Worm (Caenorhabditis elegans) whole organism, L1 larva: ENCODE data around the gene T05A7.1.

Experiments used
- C04F5.9 ChIP-seq: sonication (generic microtip); optimal IDR thresholded peaks from 2 replicates; lab custom pipeline; 2016; ENCODE audit warnings: missing genetic modification characterization, missing compliant biosample characterization
- F16B12.6 ChIP-seq: fragments of 150-350 bp; optimal IDR thresholded peaks from 2 replicates; lab custom pipeline; 2014; ENCODE audit warnings: missing biosample characterization, missing genetic modification characterization
- Y116A8C.19 ChIP-seq: sonication (generic microtip); optimal IDR thresholded peaks from 2 replicates; lab custom pipeline; 2016; ENCODE audit warnings: missing compliant biosample characterization, missing genetic modification characterization, borderline replicate concordance
- aha-1 ChIP-seq: fragments of 150-350 bp; optimal IDR thresholded peaks from 2 replicates; lab custom pipeline; 2014; ENCODE audit warnings: missing biosample characterization, missing genetic modification characterization
- alr-1 ChIP-seq: fragments of 200-800 bp; sonication (Bioruptor generic); optimal IDR thresholded peaks from 2 replicates; lab custom pipeline; 2018; ENCODE audit warnings: borderline replicate concordance, mild to moderate bottlenecking, missing genetic modification characterization, missing compliant biosample characterization
- ama-1 ChIP-seq: fragments of 150-350 bp; optimal IDR thresholded peaks from 2 replicates; lab custom pipeline; 2014
- blmp-1 ChIP-seq: fragments of 150-350 bp; optimal IDR thresholded peaks from 2 replicates; lab custom pipeline; 2014; ENCODE audit warnings: missing biosample characterization, missing genetic modification characterization
- ceh-63 ChIP-seq: fragments of 200-800 bp; sonication (Bioruptor generic); optimal IDR thresholded peaks from 2 replicates; lab custom pipeline; 2018; ENCODE audit warnings: mild to moderate bottlenecking, missing genetic modification characterization, missing compliant biosample characterization
- ceh-82 ChIP-seq, 3 experiments: fragments of 150-350 bp in 1 of 3; sonication (generic microtip) in 2 of 3; optimal IDR thresholded peaks; 2 replicates each; lab custom pipeline; 2014 to 2017; ENCODE audit warnings: missing biosample characterization in 3 of 3, missing genetic modification characterization in 3 of 3
- ceh-90 ChIP-seq: sonication (generic microtip); optimal IDR thresholded peaks from 2 replicates; lab custom pipeline; 2016; ENCODE audit warnings: missing genetic modification characterization, missing compliant biosample characterization
- dsc-1 ChIP-seq: sonication (generic microtip); optimal IDR thresholded peaks from 2 replicates; lab custom pipeline; 2016; ENCODE audit warnings: mild to moderate bottlenecking, missing genetic modification characterization, missing compliant biosample characterization
- efl-1 ChIP-seq, 4 experiments: fragments of 150-350 bp; optimal IDR thresholded peaks in 3 of 4; peaks in 1 of 4; 1 replicate in 1 of 4; 2 replicates in 3 of 4; lab custom pipeline; 2014; ENCODE audit warnings: missing biosample characterization in 2 of 4, missing genetic modification characterization in 2 of 4, missing genetic modification reagents in 2 of 4
- egl-27 ChIP-seq, 2 experiments: fragments of 150-350 bp in 1 of 2; sonication (generic microtip); optimal IDR thresholded peaks; 3 replicates each; lab custom pipeline; 2017 to 2018; ENCODE audit warnings: missing biosample characterization in 2 of 2, missing genetic modification characterization in 2 of 2, missing genetic modification reagents in 2 of 2
- elt-2 ChIP-seq: sonication (generic microtip); optimal IDR thresholded peaks from 2 replicates; lab custom pipeline; 2016; ENCODE audit warnings: missing genetic modification characterization, mild to moderate bottlenecking, inconsistent platforms, missing compliant biosample characterization, missing genetic modification reagents
- ets-5 ChIP-seq: fragments of 200-800 bp; sonication (Bioruptor generic); IDR thresholded peaks from 2 replicates; pipeline ENCODE4 v1.3.6; 2022; ENCODE audit warnings: missing genetic modification characterization, missing compliant biosample characterization
- fkh-10 ChIP-seq: sonication (generic microtip); optimal IDR thresholded peaks from 2 replicates; lab custom pipeline; 2017; ENCODE audit warnings: missing biosample characterization, missing genetic modification reagents, missing genetic modification characterization
- grh-1 ChIP-seq: fragments of 200-800 bp; sonication (Bioruptor generic); IDR thresholded peaks from 2 replicates; pipeline ENCODE4 v1.3.6; 2022; ENCODE audit warnings: missing genetic modification reagents, missing genetic modification characterization, missing compliant biosample characterization
- irx-1 ChIP-seq: sonication (generic microtip); optimal IDR thresholded peaks from 2 replicates; lab custom pipeline; 2016; ENCODE audit warnings: missing genetic modification characterization, missing compliant biosample characterization
- lin-13 ChIP-seq: fragments of 150-350 bp; optimal IDR thresholded peaks from 2 replicates; lab custom pipeline; 2014; ENCODE audit warnings: missing biosample characterization, missing genetic modification reagents, missing genetic modification characterization
- lir-3 ChIP-seq: sonication (generic microtip); optimal IDR thresholded peaks from 2 replicates; lab custom pipeline; 2016; ENCODE audit warnings: mild to moderate bottlenecking, missing genetic modification characterization, moderate library complexity, missing compliant biosample characterization; ENCODE audit not compliant: poor library complexity
- mdl-1 ChIP-seq, 2 experiments: fragments of 150-350 bp; optimal IDR thresholded peaks; 2 replicates each; lab custom pipeline; 2014 to 2017; ENCODE audit warnings: missing biosample characterization in 2 of 2, missing genetic modification characterization in 2 of 2, inconsistent platforms in 1 of 2
- nhr-11 ChIP-seq: fragments of 150-350 bp; optimal IDR thresholded peaks from 2 replicates; lab custom pipeline; 2014; ENCODE audit warnings: missing biosample characterization, missing genetic modification characterization
- nhr-12 ChIP-seq: sonication (generic microtip); optimal IDR thresholded peaks from 2 replicates; lab custom pipeline; 2017; ENCODE audit warnings: missing biosample characterization, missing genetic modification characterization
- nhr-20 ChIP-seq: sonication (generic microtip); optimal IDR thresholded peaks from 2 replicates; lab custom pipeline; 2016; ENCODE audit warnings: mild to moderate bottlenecking, missing genetic modification characterization, missing compliant biosample characterization
- nhr-237 ChIP-seq: fragments of 150-350 bp; optimal IDR thresholded peaks from 2 replicates; lab custom pipeline; 2014; ENCODE audit warnings: missing biosample characterization, missing genetic modification characterization
- nhr-77 ChIP-seq: fragments of 150-350 bp; optimal IDR thresholded peaks from 2 replicates; lab custom pipeline; 2014; ENCODE audit warnings: missing biosample characterization, missing genetic modification characterization
- nhr-85 ChIP-seq: sonication (generic microtip); peaks from one replicate; lab custom pipeline; 2016; ENCODE audit warnings: missing genetic modification characterization, inconsistent platforms, missing compliant biosample characterization
- pax-3 ChIP-seq: fragments of 200-800 bp; sonication (Bioruptor generic); optimal IDR thresholded peaks from 2 replicates; lab custom pipeline; 2018; ENCODE audit warnings: mild to moderate bottlenecking, missing genetic modification characterization, moderate library complexity, missing compliant biosample characterization
- pqm-1 ChIP-seq: sonication (generic microtip); optimal IDR thresholded peaks from 3 replicates; lab custom pipeline; 2017; ENCODE audit warnings: missing biosample characterization, missing genetic modification characterization
- skn-1 ChIP-seq: fragments of 150-350 bp; optimal IDR thresholded peaks from 2 replicates; lab custom pipeline; 2014; ENCODE audit warnings: missing biosample characterization, missing genetic modification characterization
- snpc-4 ChIP-seq: fragments of 150-350 bp; optimal IDR thresholded peaks from 2 replicates; lab custom pipeline; 2014; ENCODE audit warnings: missing biosample characterization, missing genetic modification characterization
- snu-23 ChIP-seq: sonication (generic microtip); optimal IDR thresholded peaks from 2 replicates; lab custom pipeline; 2016; ENCODE audit warnings: missing genetic modification characterization, missing compliant biosample characterization
- sox-4 ChIP-seq: sonication (generic microtip); optimal IDR thresholded peaks from 2 replicates; lab custom pipeline; 2016; ENCODE audit warnings: missing genetic modification characterization, missing compliant biosample characterization
- sup-37 ChIP-seq: fragments of 200-800 bp; sonication (Bioruptor generic); optimal IDR thresholded peaks from 2 replicates; lab custom pipeline; 2018; ENCODE audit warnings: mild to moderate bottlenecking, missing genetic modification characterization, missing compliant biosample characterization
- swsn-7 ChIP-seq: sonication (generic microtip); optimal IDR thresholded peaks from 2 replicates; lab custom pipeline; 2016; ENCODE audit warnings: missing genetic modification characterization, missing compliant biosample characterization
- tlp-1 ChIP-seq: fragments of 150-350 bp; optimal IDR thresholded peaks from 2 replicates; lab custom pipeline; 2014; ENCODE audit warnings: missing biosample characterization, missing genetic modification characterization
- vab-15 ChIP-seq: sonication (generic microtip); optimal IDR thresholded peaks from 2 replicates; lab custom pipeline; 2017; ENCODE audit warnings: missing genotype, mild to moderate bottlenecking, missing genetic modification characterization, missing compliant biosample characterization
- xbp-1 ChIP-seq: sonication (generic microtip); optimal IDR thresholded peaks from 2 replicates; lab custom pipeline; 2016; ENCODE audit warnings: missing genetic modification characterization, missing compliant biosample characterization
- zip-4 ChIP-seq: fragments of 200-800 bp; sonication (Bioruptor generic); optimal IDR thresholded peaks from 2 replicates; lab custom pipeline; 2018; ENCODE audit warnings: mild to moderate bottlenecking, missing genetic modification characterization, moderate library complexity, missing compliant biosample characterization

Gene T05A7.1

ce11 chrII:4676241-4676640 lies 1.8 kb upstream of the T05A7.1 start (continued):
- TF ChIP-seq pax-3 (tag; lab: Kevin White, UChicago) (no peak), snpc-4 (tag; lab: Kevin White, UChicago) (no peak), zip-4 (no peak), nhr-77 (no peak), egl-27 (tag; optimal IDR thresholded peaks at IDR 0.05; lab: Kevin White, UChicago) (no peak), grh-1 (GFP tag; lab: Robert Waterston, UW) (no peak), skn-1 (no peak), ama-1 (lab: Kevin White, UChicago) (no peak), lin-13 (GFP tag; lab: Kevin White, UChicago) (no peak), mdl-1 (tag; optimal IDR thresholded peaks at IDR 0.05; lab: Kevin White, UChicago) (no peak), snu-23 (GFP tag; lab: Kevin White, UChicago) (peak; percentile 5), nhr-85 (no peak), nhr-237 (tag; lab: Kevin White, UChicago) (no peak), pqm-1 (tag; lab: Kevin White, UChicago) (no peak), ceh-82 (tag; optimal IDR thresholded peaks at IDR 0.05; lab: Kevin White, UChicago) (no peak), lir-3 (peak; percentile 14), elt-2 (no peak), nhr-12 (no peak), efl-1 (optimal IDR thresholded peaks at IDR 0.05; lab: Kevin White, UChicago) (no peak), efl-1 (GFP tag; optimal IDR thresholded peaks at IDR 0.05 in 1 of 2; lab: Kevin White, UChicago) (no peak), ceh-90 (tag; lab: Kevin White, UChicago) (no peak), sox-4 (no peak)

ce11 chrII:4681391-4681790 lies 3.4 kb downstream of the T05A7.1 start, which contains the start of gene T05A7.7:
TSS of gene T05A7.7 (minus strand) at chrII:4681491.
- TF ChIP-seq F16B12.6 (no peak), blmp-1 (peak; percentile 43), ets-5 (GFP tag; lab: Robert Waterston, UW) (no peak), vab-15 (tag; lab: Kevin White, UChicago) (no peak), C04F5.9 (tag; lab: Kevin White, UChicago) (no peak), pqm-1 (tag; lab: Kevin White, UChicago) (no peak)

ce11 chrII:4683693-4684092 lies 5.7 kb downstream of the T05A7.1 start, which contains the start of gene sre-40:
TSS of gene sre-40 (minus strand) at chrII:4683793.
- TF ChIP-seq xbp-1 (tag; lab: Kevin White, UChicago) (no peak), fkh-10 (GFP tag; lab: Kevin White, UChicago) (no peak), nhr-20 (tag; lab: Kevin White, UChicago) (no peak), nhr-11 (tag; lab: Kevin White, UChicago) (no peak), sup-37 (GFP tag; lab: Kevin White, UChicago) (no peak), dsc-1 (no peak), alr-1 (tag; lab: Kevin White, UChicago) (no peak), tlp-1 (tag; lab: Kevin White, UChicago) (no peak), irx-1 (tag; lab: Kevin White, UChicago) (no peak), blmp-1 (no peak), swsn-7 (no peak), lir-3 (no peak), ama-1 (lab: Kevin White, UChicago) (no peak), pqm-1 (tag; lab: Kevin White, UChicago) (no peak), C04F5.9 (tag; lab: Kevin White, UChicago) (no peak), nhr-77 (no peak)

- TF ChIP-seq grh-1 (GFP tag; lab: Robert Waterston, UW) (no peak), aha-1 (tag; lab: Kevin White, UChicago) (no peak), Y116A8C.19 (no peak), ceh-63 (no peak), snu-23 (GFP tag; lab: Kevin White, UChicago) (no peak)
Observed at ce11 chrII:4684852-4685251, 6.8 kb downstream of the T05A7.1 start.
